Worm (Caenorhabditis elegans) whole organism, L2 larva: ENCODE results near the gene dhhc-5.

ENCODE experiments used
- alr-1 ChIP-seq: fragments of 150-350 bp; optimal IDR thresholded peaks from 2 replicates; lab custom pipeline; 2014; ENCODE audit warnings: missing biosample characterization, missing genetic modification characterization
- ama-1 ChIP-seq: fragments of 150-350 bp; optimal IDR thresholded peaks from 2 replicates; lab custom pipeline; 2018; ENCODE audit warnings: inconsistent platforms
- lsy-2 ChIP-seq, 2 experiments: fragments of 150-350 bp in 1 of 2; sonication (generic microtip) in 1 of 2; optimal IDR thresholded peaks; 2 replicates each; lab custom pipeline; 2014 to 2017; ENCODE audit warnings: missing biosample characterization in 2 of 2, missing genetic modification characterization in 2 of 2
- mdl-1 ChIP-seq, 2 experiments: fragments of 150-350 bp in 1 of 2; sonication (generic microtip) in 1 of 2; optimal IDR thresholded peaks; 2 replicates each; lab custom pipeline; 2017; ENCODE audit warnings: missing biosample characterization in 2 of 2, missing genetic modification characterization in 2 of 2
- nhr-23 ChIP-seq: fragments of 150-350 bp; optimal IDR thresholded peaks from 2 replicates; lab custom pipeline; 2014; ENCODE audit warnings: missing biosample characterization, missing genetic modification reagents, missing genetic modification characterization
- nhr-25 ChIP-seq: fragments of 150-350 bp; sonication (generic microtip); optimal IDR thresholded peaks from 3 replicates; lab custom pipeline; 2014; ENCODE audit warnings: missing biosample characterization, missing genetic modification characterization
- sma-9 ChIP-seq, 2 experiments: fragments of 150-350 bp in 1 of 2; sonication (generic microtip) in 1 of 2; optimal IDR thresholded peaks; 2 replicates each; lab custom pipeline; 2014 to 2016; ENCODE audit warnings: missing genetic modification characterization in 2 of 2, mild to moderate bottlenecking in 1 of 2, missing biosample characterization in 1 of 2, missing compliant biosample characterization in 1 of 2, missing genetic modification reagents in 1 of 2, moderate library complexity in 1 of 2
- unc-55 ChIP-seq: fragments of 150-350 bp; sonication (generic microtip); optimal IDR thresholded peaks from 3 replicates; lab custom pipeline; 2014; ENCODE audit warnings: missing biosample characterization, missing genetic modification reagents, missing genetic modification characterization
- ztf-11 ChIP-seq: sonication (generic microtip); optimal IDR thresholded peaks from 2 replicates; lab custom pipeline; 2017; ENCODE audit warnings: missing biosample characterization, missing genetic modification characterization

DNA sequence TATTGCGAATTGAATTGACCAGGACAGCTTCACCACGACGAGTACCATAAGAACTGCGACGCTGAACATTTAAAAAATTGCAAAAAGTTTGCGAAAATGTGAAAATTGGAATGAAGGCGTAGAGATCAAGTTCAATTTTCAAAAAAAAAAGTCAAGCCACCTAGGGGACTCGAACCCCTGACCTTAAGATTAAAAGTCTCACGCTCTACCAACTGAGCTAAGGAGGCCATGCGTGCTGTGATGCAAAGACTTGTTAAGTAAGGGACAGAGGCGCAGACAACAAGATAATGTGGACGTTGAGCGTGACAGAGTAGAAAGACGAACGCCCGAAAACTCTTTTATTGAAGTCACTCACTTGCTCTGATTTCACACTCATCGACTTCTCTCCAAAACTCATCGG, 38.7 kb upstream of the dhhc-5 start:
- TF ChIP-seq unc-55 (peak; percentile 73), sma-9 (GFP tag; optimal IDR thresholded peaks at IDR 0.05; lab: Kevin White, UChicago) (peak; percentile 76), sma-9 (tag; optimal IDR thresholded peaks at IDR 0.05; lab: Kevin White, UChicago) (no peak), nhr-23 (no peak), nhr-25 (no peak), ztf-11 (tag; lab: Kevin White, UChicago) (no peak), mdl-1 (tag; optimal IDR thresholded peaks at IDR 0.05; lab: Kevin White, UChicago) (peak in 1 of 2 experiments; percentile 48), lsy-2 (tag; optimal IDR thresholded peaks at IDR 0.05; lab: Kevin White, UChicago) (peak; percentile 56 to 74), ama-1 (lab: Kevin White, UChicago) (no peak), alr-1 (tag; lab: Kevin White, UChicago) (no peak)
